Worm (Caenorhabditis elegans) whole organism, L4 larva: Measurements from ENCODE around the gene fip-2.
A peak's percentile ranks its signal among the peaks of the same experiment; 100 is the strongest.

Source experiments
- F10B5.3 ChIP-seq: sonication (generic microtip); optimal IDR thresholded peaks from 2 replicates; lab custom pipeline; 2016; ENCODE audit warnings: mild to moderate bottlenecking, missing genetic modification characterization, missing compliant biosample characterization
- F26F4.8 ChIP-seq: fragments of 200-800 bp; sonication (Bioruptor generic); conservative IDR thresholded peaks from 2 replicates; pipeline ENCODE4 v1.3.6; 2022; ENCODE audit warnings: missing genetic modification characterization, missing compliant biosample characterization
- F37D6.2 ChIP-seq: sonication (generic microtip); optimal IDR thresholded peaks from 2 replicates; lab custom pipeline; 2016; ENCODE audit warnings: mild to moderate bottlenecking, missing genetic modification characterization, missing compliant biosample characterization
- F44E2.7 ChIP-seq: fragments of 200-800 bp; sonication (Bioruptor generic); IDR thresholded peaks from 2 replicates; pipeline ENCODE4 v2.1.2; 2022; ENCODE audit warnings: missing genetic modification characterization, missing compliant biosample characterization
- ZK546.5 ChIP-seq, 2 experiments: sonication (generic microtip); optimal IDR thresholded peaks; 2 replicates each; lab custom pipeline; 2017; ENCODE audit warnings: missing biosample characterization in 2 of 2, missing genetic modification characterization in 2 of 2
- aha-1 ChIP-seq: fragments of 150-350 bp; peaks from one replicate; lab custom pipeline; 2014; ENCODE audit warnings: missing biosample characterization, missing genetic modification characterization
- ama-1 ChIP-seq: fragments of 150-350 bp; optimal IDR thresholded peaks from 2 replicates; lab custom pipeline; 2014; ENCODE audit warnings: inconsistent platforms, mixed read lengths
- arid-1 ChIP-seq: fragments of 200-800 bp; sonication (Bioruptor generic); conservative IDR thresholded peaks from 2 replicates; pipeline ENCODE4 v1.3.6; 2022; ENCODE audit warnings: missing genetic modification reagents, missing genetic modification characterization, missing compliant biosample characterization
- ceh-62 ChIP-seq: sonication (generic microtip); optimal IDR thresholded peaks from 2 replicates; lab custom pipeline; 2017; ENCODE audit warnings: missing biosample characterization, missing genetic modification characterization
- ceh-82 ChIP-seq: sonication (generic microtip); optimal IDR thresholded peaks from 2 replicates; lab custom pipeline; 2017; ENCODE audit warnings: missing biosample characterization, missing genetic modification characterization
- ces-1 ChIP-seq: fragments of 150-350 bp; sonication (generic microtip); optimal IDR thresholded peaks from 4 replicates; lab custom pipeline; 2014; ENCODE audit warnings: missing biosample characterization, missing genetic modification reagents, missing genetic modification characterization
- cey-2 ChIP-seq: sonication (generic microtip); optimal IDR thresholded peaks from 3 replicates; lab custom pipeline; 2017; ENCODE audit warnings: missing genetic modification characterization, mild to moderate bottlenecking, missing compliant biosample characterization, antibody characterized with exemption, borderline replicate concordance; ENCODE audit not compliant: insufficient read depth
- ctbp-1 ChIP-seq: fragments of 200-800 bp; sonication (Bioruptor generic); IDR thresholded peaks from 2 replicates; pipeline ENCODE4 v1.3.6; 2022; ENCODE audit warnings: missing genetic modification reagents, missing genetic modification characterization, missing compliant biosample characterization
- daf-8 ChIP-seq: fragments of 200-800 bp; sonication (Bioruptor generic); IDR thresholded peaks from 2 replicates; pipeline ENCODE4 v1.3.6; 2022; ENCODE audit warnings: missing genetic modification characterization, missing compliant biosample characterization
- dve-1 ChIP-seq: sonication (generic microtip); optimal IDR thresholded peaks from 2 replicates; lab custom pipeline; 2017; ENCODE audit warnings: antibody characterized with exemption, mild to moderate bottlenecking, missing genetic modification characterization, missing compliant biosample characterization; ENCODE audit not compliant: insufficient read depth
- egl-43 ChIP-seq: fragments of 200-800 bp; sonication (Bioruptor generic); IDR thresholded peaks from 2 replicates; pipeline ENCODE4 v1.3.6; 2022; ENCODE audit warnings: missing genetic modification reagents, missing genetic modification characterization, missing compliant biosample characterization
- fkh-10 ChIP-seq: fragments of 150-350 bp; optimal IDR thresholded peaks from 2 replicates; lab custom pipeline; 2014; ENCODE audit warnings: missing biosample characterization, missing genetic modification reagents, missing genetic modification characterization
- gei-8 ChIP-seq: fragments of 200-800 bp; sonication (Bioruptor generic); optimal IDR thresholded peaks from 2 replicates; lab custom pipeline; 2018; ENCODE audit warnings: mild to moderate bottlenecking, missing genetic modification characterization, missing compliant biosample characterization
- hif-1 ChIP-seq, 2 experiments: sonication (generic microtip); optimal IDR thresholded peaks; 2 replicates each; lab custom pipeline; 2016 to 2017; ENCODE audit warnings: missing compliant biosample characterization in 2 of 2, missing genetic modification characterization in 2 of 2, missing genetic modification reagents in 2 of 2, missing genotype in 2 of 2, mild to moderate bottlenecking in 1 of 2
- hlh-11 ChIP-seq: fragments of 200-800 bp; sonication (Bioruptor generic); optimal IDR thresholded peaks from 2 replicates; lab custom pipeline; 2018; ENCODE audit warnings: mild to moderate bottlenecking, missing genetic modification characterization, missing compliant biosample characterization
- jun-1 ChIP-seq: fragments of 150-350 bp; optimal IDR thresholded peaks from 2 replicates; lab custom pipeline; 2014; ENCODE audit warnings: missing biosample characterization, missing genetic modification reagents, missing genetic modification characterization
- lim-7 ChIP-seq: fragments of 200-800 bp; sonication (Bioruptor generic); IDR thresholded peaks from 2 replicates; pipeline ENCODE4 v1.3.6; 2022; ENCODE audit warnings: missing genetic modification characterization, missing compliant biosample characterization
- lin-1 ChIP-seq: fragments of 200-800 bp; sonication (Bioruptor generic); IDR thresholded peaks from 2 replicates; pipeline ENCODE4 v1.3.6; 2022; ENCODE audit warnings: missing genetic modification reagents, missing genetic modification characterization, missing compliant biosample characterization
- lin-13 ChIP-seq: fragments of 150-350 bp; optimal IDR thresholded peaks from 2 replicates; lab custom pipeline; 2014; ENCODE audit warnings: missing biosample characterization, missing genetic modification reagents, missing genetic modification characterization
- lin-29 ChIP-seq: fragments of 200-800 bp; sonication (Bioruptor generic); IDR thresholded peaks from 2 replicates; pipeline ENCODE4 v1.3.6; 2022; ENCODE audit warnings: missing genetic modification reagents, missing genetic modification characterization, missing compliant biosample characterization
- lin-39 ChIP-seq: fragments of 150-350 bp; optimal IDR thresholded peaks from 2 replicates; lab custom pipeline; 2014; ENCODE audit warnings: missing biosample characterization, missing genetic modification reagents, missing genetic modification characterization
- lir-3 ChIP-seq: sonication (generic microtip); optimal IDR thresholded peaks from 2 replicates; lab custom pipeline; 2016; ENCODE audit warnings: mild to moderate bottlenecking, missing genetic modification characterization, missing compliant biosample characterization
- lsy-2 ChIP-seq, 2 experiments: fragments of 150-350 bp in 1 of 2; sonication (generic microtip) in 1 of 2; optimal IDR thresholded peaks; 2 replicates each; lab custom pipeline; 2014 to 2017; ENCODE audit warnings: missing biosample characterization in 2 of 2, missing genetic modification characterization in 2 of 2
- madf-5 ChIP-seq, 2 experiments: fragments of 200-800 bp; sonication (Bioruptor generic); IDR thresholded peaks; 2 replicates each; pipeline ENCODE4 v1.3.6; 2022; ENCODE audit warnings: missing compliant biosample characterization in 2 of 2, missing genetic modification characterization in 2 of 2
- mep-1 ChIP-seq: fragments of 150-350 bp; sonication (generic microtip); optimal IDR thresholded peaks from 3 replicates; lab custom pipeline; 2014; ENCODE audit warnings: missing biosample characterization, missing genetic modification characterization
- mes-2 ChIP-seq: sonication (generic microtip); optimal IDR thresholded peaks from 2 replicates; lab custom pipeline; 2016; ENCODE audit warnings: missing genotype, mild to moderate bottlenecking, missing genetic modification characterization, missing compliant biosample characterization; ENCODE audit not compliant: poor library complexity, severe bottlenecking
- mxl-3 ChIP-seq: fragments of 200-800 bp; sonication (Bioruptor generic); optimal IDR thresholded peaks from 2 replicates; lab custom pipeline; 2018; ENCODE audit warnings: mild to moderate bottlenecking, missing genetic modification characterization, missing compliant biosample characterization
- nhr-10 ChIP-seq: fragments of 150-350 bp; optimal IDR thresholded peaks from 2 replicates; lab custom pipeline; 2014; ENCODE audit warnings: missing biosample characterization, missing genetic modification characterization
- nhr-102 ChIP-seq: sonication (generic microtip); optimal IDR thresholded peaks from 2 replicates; lab custom pipeline; 2016; ENCODE audit warnings: mild to moderate bottlenecking, missing genetic modification characterization, moderate library complexity, missing compliant biosample characterization
- nhr-11 ChIP-seq: fragments of 150-350 bp; optimal IDR thresholded peaks from 2 replicates; lab custom pipeline; 2014; ENCODE audit warnings: missing biosample characterization, missing genetic modification characterization
- nhr-25 ChIP-seq: sonication (generic microtip); optimal IDR thresholded peaks from 2 replicates; lab custom pipeline; 2017; ENCODE audit warnings: missing genetic modification characterization, mild to moderate bottlenecking, missing compliant biosample characterization, antibody characterized with exemption, moderate library complexity, borderline replicate concordance; ENCODE audit not compliant: insufficient read depth
- nhr-41 ChIP-seq: fragments of 200-800 bp; sonication (Bioruptor generic); IDR thresholded peaks from 2 replicates; pipeline ENCODE4 v1.3.6; 2022; ENCODE audit warnings: missing genetic modification reagents, missing genetic modification characterization, missing compliant biosample characterization
- nhr-42 ChIP-seq: fragments of 200-800 bp; sonication (Bioruptor generic); IDR thresholded peaks from 2 replicates; pipeline ENCODE4 v1.3.6; 2022; ENCODE audit warnings: missing genetic modification characterization, missing compliant biosample characterization
- nhr-77 ChIP-seq: fragments of 150-350 bp; optimal IDR thresholded peaks from 2 replicates; lab custom pipeline; 2014; ENCODE audit warnings: missing biosample characterization, missing genetic modification characterization
- pha-4 ChIP-seq, 2 experiments: fragments of 150-350 bp in 1 of 2; fragments of 200-800 bp in 1 of 2; sonication (Bioruptor generic) in 1 of 2; IDR thresholded peaks in 1 of 2; optimal IDR thresholded peaks in 1 of 2; 2 replicates each; pipeline versions ENCODE4 v1.3.6 to Lab custom; 2014 to 2022; ENCODE audit warnings: missing genetic modification characterization in 2 of 2, missing genetic modification reagents in 2 of 2, missing biosample characterization in 1 of 2, missing compliant biosample characterization in 1 of 2
- set-16 ChIP-seq: fragments of 200-800 bp; sonication (Bioruptor generic); IDR thresholded peaks from 2 replicates; pipeline ENCODE4 v1.3.6; 2022; ENCODE audit warnings: missing genetic modification reagents, missing genetic modification characterization, missing compliant biosample characterization
- skn-1 ChIP-seq: fragments of 150-350 bp; optimal IDR thresholded peaks from 2 replicates; lab custom pipeline; 2014; ENCODE audit warnings: missing biosample characterization, missing genetic modification characterization
- spr-1 ChIP-seq: sonication (generic microtip); optimal IDR thresholded peaks from 2 replicates; lab custom pipeline; 2016; ENCODE audit warnings: mild to moderate bottlenecking, missing genetic modification characterization, missing compliant biosample characterization
- unc-62 ChIP-seq, 3 experiments: fragments of 150-350 bp in 1 of 3; sonication (generic microtip); optimal IDR thresholded peaks in 2 of 3; peaks in 1 of 3; 1 replicate in 1 of 3; 2 replicates in 2 of 3; lab custom pipeline; 2014 to 2017; ENCODE audit warnings: missing biosample characterization in 3 of 3, missing genetic modification characterization in 3 of 3, missing genetic modification reagents in 3 of 3, missing genotype in 1 of 3
- zag-1 ChIP-seq: fragments of 150-350 bp; optimal IDR thresholded peaks from 2 replicates; lab custom pipeline; 2014; ENCODE audit warnings: missing biosample characterization, missing genetic modification characterization
- zfp-3 ChIP-seq: fragments of 200-800 bp; sonication (Bioruptor generic); conservative IDR thresholded peaks from 2 replicates; pipeline ENCODE4 v1.3.6; 2022; ENCODE audit warnings: missing genetic modification reagents, missing genetic modification characterization, missing compliant biosample characterization
- zip-11 ChIP-seq: fragments of 200-800 bp; sonication (Bioruptor generic); IDR thresholded peaks from 2 replicates; pipeline ENCODE4 v1.3.6; 2022; ENCODE audit warnings: missing genetic modification characterization, missing compliant biosample characterization
- ztf-11 ChIP-seq: fragments of 150-350 bp; optimal IDR thresholded peaks from 2 replicates; lab custom pipeline; 2014; ENCODE audit warnings: missing biosample characterization, missing genetic modification characterization

The fip-2 gene

DNA sequence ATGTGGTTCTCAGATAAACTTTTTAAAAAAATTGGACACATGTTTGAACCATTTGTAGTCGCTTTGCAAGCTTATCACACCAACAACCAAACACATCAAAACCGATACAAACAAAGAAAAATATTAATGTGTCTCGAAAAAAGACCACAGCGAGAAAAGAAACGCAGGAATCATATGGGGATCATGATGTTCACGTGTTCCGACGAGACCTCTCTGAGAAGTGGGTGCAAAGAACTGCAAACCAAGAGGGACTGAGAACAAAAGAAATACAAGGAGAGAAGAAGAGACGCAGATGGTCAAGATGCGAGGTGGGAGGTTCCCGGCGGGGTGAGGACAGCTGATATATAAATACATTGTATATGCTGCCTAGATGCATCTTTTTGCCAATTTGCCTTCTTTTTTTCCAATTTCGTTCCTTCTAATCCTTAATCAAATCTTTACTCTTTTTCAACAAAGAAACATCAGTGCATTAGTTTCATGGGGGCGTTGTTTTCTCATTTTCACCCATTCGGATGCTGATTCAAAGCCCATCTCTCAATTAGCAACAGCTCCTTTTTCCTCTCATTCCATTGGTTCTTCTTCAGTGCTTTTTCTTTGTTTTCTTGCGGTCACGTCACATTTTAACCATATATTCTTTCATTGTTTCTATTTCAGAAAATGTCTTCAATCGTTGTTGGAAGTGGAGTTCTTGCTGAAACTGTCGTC is 28.0 kb downstream of the fip-2 start, which contains the start of gene F21C10.10 (continued):
- TF ChIP-seq fkh-10 (GFP tag; lab: Kevin White, UChicago) (no peak), aha-1 (tag; lab: Kevin White, UChicago) (peak; percentile 99), skn-1 (tag; lab: Kevin White, UChicago) (no peak), mes-2 (tag; lab: Kevin White, UChicago) (no peak), spr-1 (tag; lab: Kevin White, UChicago) (peak; percentile 78), ama-1 (lab: Kevin White, UChicago) (no peak), F44E2.7 (no peak), arid-1 (GFP tag; lab: Robert Waterston, UW) (0 out of 2 replicates have a peak, but pooled peaks have one; percentile 8), mxl-3 (GFP tag; lab: Kevin White, UChicago) (peak; percentile 93), set-16 (GFP tag; lab: Robert Waterston, UW) (peak; percentile 59), lir-3 (tag; lab: Kevin White, UChicago) (no peak), cey-2 (tag; lab: Kevin White, UChicago) (peak; percentile 95), nhr-25 (peak; percentile 59), zag-1 (tag; lab: Kevin White, UChicago) (no peak), nhr-41 (no peak), nhr-77 (tag; lab: Kevin White, UChicago) (peak; percentile 87), lin-39 (tag; lab: Kevin White, UChicago) (no peak), nhr-10 (tag; lab: Kevin White, UChicago) (peak; percentile 85), ztf-11 (tag; lab: Kevin White, UChicago) (no peak), egl-43 (GFP tag; lab: Robert Waterston, UW) (no peak), ces-1 (GFP tag; lab: Kevin White, UChicago) (no peak), dve-1 (peak; percentile 98), F10B5.3 (no peak), lin-13 (GFP tag; lab: Kevin White, UChicago) (peak; percentile 50), lin-29 (GFP tag; lab: Robert Waterston, UW) (0 out of 2 replicates have a peak, but pooled peaks have one; percentile 55), ctbp-1 (GFP tag; lab: Robert Waterston, UW) (peak; percentile 59; the same call in 1 of the 2 replicates), lin-1 (GFP tag; lab: Robert Waterston, UW) (peak; percentile 62; the same call in 1 of the 2 replicates), lsy-2 (tag; optimal IDR thresholded peaks at IDR 0.05; lab: Kevin White, UChicago) (peak; percentile 55 to 81), ceh-62 (no peak), F37D6.2 (tag; lab: Kevin White, UChicago) (no peak), hif-1 (tag; optimal IDR thresholded peaks at IDR 0.05; lab: Kevin White, UChicago) (peak; percentile 41 to 73), nhr-11 (tag; lab: Kevin White, UChicago) (peak; percentile 87), mep-1 (tag; lab: Kevin White, UChicago) (peak; percentile 91), gei-8 (GFP tag; lab: Kevin White, UChicago) (peak; percentile 98), daf-8 (no peak), nhr-102 (peak; percentile 93), zip-11 (GFP tag; lab: Robert Waterston, UW) (no peak), unc-62 (GFP tag; optimal IDR thresholded peaks at IDR 0.05 in 1 of 2; lab: Kevin White, UChicago) (peak in 1 of 2 experiments; percentile 98), unc-62 (tag; optimal IDR thresholded peaks at IDR 0.05; lab: Kevin White, UChicago) (no peak), ZK546.5 (tag; optimal IDR thresholded peaks at IDR 0.05; lab: Kevin White, UChicago) (no peak), lim-7 (GFP tag; lab: Robert Waterston, UW) (no peak), zfp-3 (GFP tag; lab: Robert Waterston, UW) (peak; percentile 40; the same call in 1 of the 2 replicates), pha-4 (GFP tag; IDR thresholded peaks at IDR 0.05; lab: Robert Waterston, UW) (peak; percentile 76), pha-4 (tag; optimal IDR thresholded peaks at IDR 0.05; lab: Kevin White, UChicago) (peak; percentile 60), madf-5 (GFP tag; IDR thresholded peaks at IDR 0.05; lab: Robert Waterston, UW) (0 out of 4 replicates have a peak, but pooled peaks of 1 of the 2 experiments have one; percentile 64), ceh-82 (no peak), hlh-11 (tag; lab: Kevin White, UChicago) (peak; percentile 99), nhr-42 (GFP tag; lab: Robert Waterston, UW) (no peak; the same call in 1 of the 2 replicates), F26F4.8 (GFP tag; lab: Robert Waterston, UW) (no peak), jun-1 (tag; lab: Kevin White, UChicago) (peak; percentile 59)
